Worm (Caenorhabditis elegans): Measurements from ENCODE around the gene C04B4.6.

DNA sequence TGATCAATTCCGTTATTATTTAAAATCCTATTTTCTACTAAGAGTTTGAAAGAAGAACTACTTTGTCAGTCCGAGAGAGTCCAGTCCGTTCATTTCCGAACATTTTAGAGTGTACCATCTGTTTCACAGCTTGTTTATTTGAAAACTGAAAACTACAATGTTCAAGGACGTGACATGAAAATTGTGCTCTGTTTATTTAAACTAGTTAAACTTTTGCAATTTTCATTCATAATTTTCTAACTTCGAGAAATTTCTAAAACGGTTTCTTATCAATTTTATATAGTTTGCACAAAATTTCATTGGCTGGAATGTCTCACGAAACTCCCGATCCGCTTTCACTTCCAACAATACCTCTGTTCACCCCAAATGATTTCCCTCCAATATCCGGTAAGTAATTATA lies 5.0 kb upstream of the C04B4.6 start, which contains the start of gene C04B4.1:
- no peak for TF ChIP-seq alr-1 (tag; optimal IDR thresholded peaks at IDR 0.05)
- no peak for TF ChIP-seq ama-1 (optimal IDR thresholded peaks at IDR 0.05)
- TF ChIP-seq lin-39 (tag; optimal IDR thresholded peaks at IDR 0.05) = no peak
- no peak for TF ChIP-seq ceh-16 (tag; optimal IDR thresholded peaks at IDR 0.05)
- TF ChIP-seq lsy-2 (tag; optimal IDR thresholded peaks at IDR 0.05) = no peak
- TF ChIP-seq sem-4 (tag; optimal IDR thresholded peaks at IDR 0.05) = no peak
- no peak for TF ChIP-seq elt-1 (tag; optimal IDR thresholded peaks at IDR 0.05)
- no peak for TF ChIP-seq lin-11 (tag; optimal IDR thresholded peaks at IDR 0.05)
- no peak for TF ChIP-seq ztf-11 (tag; optimal IDR thresholded peaks at IDR 0.05)
- TF ChIP-seq fos-1 (tag; optimal IDR thresholded peaks at IDR 0.05) = no peak
- no peak for TF ChIP-seq mab-5 (tag; optimal IDR thresholded peaks at IDR 0.05)
- no peak for TF ChIP-seq nhr-21 (tag; optimal IDR thresholded peaks at IDR 0.05)
- no peak for TF ChIP-seq nhr-237 (tag; optimal IDR thresholded peaks at IDR 0.05)
- TF ChIP-seq R02D3.7 (tag; optimal IDR thresholded peaks at IDR 0.05) = no peak

All from whole organism, L2 larva.